Worm (Caenorhabditis elegans): Measurements from ENCODE around the gene nst-1.

nst-1 gene

DNA sequence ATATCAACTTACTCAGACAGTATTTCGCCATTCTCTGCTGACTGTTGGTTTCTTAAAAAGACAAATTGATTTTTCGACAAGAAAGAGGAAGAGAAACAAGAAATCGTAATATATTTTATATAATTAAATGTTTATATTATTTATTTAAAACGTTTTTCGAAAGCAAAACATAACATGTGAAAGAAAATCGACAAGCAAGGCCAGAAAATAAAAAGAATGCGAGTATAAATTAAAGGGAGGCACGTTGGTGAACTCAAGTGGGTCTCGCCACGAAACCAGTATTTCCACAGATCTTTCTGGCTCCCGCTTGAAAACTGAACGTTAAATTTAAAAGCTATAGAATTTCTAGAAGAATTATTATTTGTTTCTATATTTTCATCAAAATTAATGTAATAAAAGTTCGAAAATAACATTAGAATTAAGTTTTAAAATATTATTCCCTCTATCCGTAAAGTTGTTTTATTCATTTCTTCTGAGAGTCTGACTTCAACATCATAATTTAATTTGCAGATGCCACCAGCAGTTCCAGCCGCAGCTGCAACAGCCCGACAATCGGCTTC, at the start of gene nst-1, which contains the start of gene cct-4:
Gene nst-1, minus strand, starts transcription at position 51 of the 560 bp plus-strand sequence.
Gene cct-4, plus strand, starts transcription at position 510 of the 560 bp plus-strand sequence.
- TF ChIP-seq elt-4 (tag; optimal IDR thresholded peaks at IDR 0.05) (no peak), nfya-1 (tag; optimal IDR thresholded peaks at IDR 0.05) (no peak), T23F11.4 (GFP tag; optimal IDR thresholded peaks at IDR 0.05) (no peak), mec-3 (tag; optimal IDR thresholded peaks at IDR 0.05; ENCODE audit: borderline replicate concordance) (no peak), hlh-30 (tag; optimal IDR thresholded peaks at IDR 0.05; ENCODE audit: insufficient read depth) (no peak), dve-1 (tag; optimal IDR thresholded peaks at IDR 0.05) (no peak), Y22D7AL.16 (tag; optimal IDR thresholded peaks at IDR 0.05) (no peak), madf-2 (tag; optimal IDR thresholded peaks at IDR 0.05) (no peak)

DNA sequence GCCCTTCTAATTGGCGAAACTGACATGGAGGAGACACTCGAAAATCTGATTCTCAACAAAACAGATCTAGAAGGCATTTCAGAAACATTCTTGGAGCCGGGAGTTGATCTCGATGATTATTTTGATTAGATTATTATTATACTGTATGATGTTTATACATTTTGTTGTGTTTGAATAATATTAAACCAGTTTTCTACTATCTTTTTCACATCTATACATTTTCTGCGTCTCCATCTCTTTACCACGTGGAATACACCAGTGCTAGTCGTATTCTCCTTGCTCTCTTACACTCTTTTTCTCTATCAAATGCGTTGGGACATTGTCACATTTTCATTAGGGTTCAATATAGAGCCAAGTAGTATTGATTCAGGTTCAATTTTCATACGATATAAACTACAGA, 46.5 kb upstream of the nst-1 start, which contains the start of gene C26D10.4:
Gene C26D10.4, plus strand, starts transcription at position 301 of the 400 bp plus-strand sequence.
- no peak for TF ChIP-seq lin-11 (tag; optimal IDR thresholded peaks at IDR 0.05)
- TF ChIP-seq ceh-22 (tag; optimal IDR thresholded peaks at IDR 0.05) = no peak
- no peak for TF ChIP-seq sox-2 (GFP tag; IDR thresholded peaks at IDR 0.05)
- TF ChIP-seq ceh-24 (tag; optimal IDR thresholded peaks at IDR 0.05) = no peak

DNA sequence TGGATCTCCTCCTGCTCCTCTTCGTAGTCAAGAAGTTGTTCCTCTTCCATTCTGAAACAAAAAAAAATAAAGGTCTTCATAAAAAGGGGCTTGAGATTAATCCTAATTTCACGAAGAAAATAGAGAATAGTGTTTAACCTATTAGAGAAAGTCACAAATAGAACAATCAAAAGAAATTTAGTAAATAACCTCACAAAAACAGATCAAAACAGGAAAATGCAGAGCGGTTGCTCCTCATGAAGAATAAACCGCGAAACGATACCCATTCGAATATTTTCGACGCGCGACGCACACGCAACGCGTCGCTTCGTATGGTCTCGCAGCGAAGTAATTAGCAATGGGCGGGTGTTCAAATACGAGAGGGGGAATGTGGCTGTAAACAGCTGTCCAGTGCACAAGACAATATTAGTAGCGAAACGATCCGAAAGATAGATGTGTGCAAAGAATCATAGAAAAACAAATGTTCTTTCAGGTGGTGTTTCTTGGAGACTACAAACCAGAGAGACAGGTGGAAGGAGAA, 45.9 kb upstream of the nst-1 start, which contains the start of gene hel-1:
Gene hel-1, minus strand, starts transcription at position 51 of the 520 bp plus-strand sequence.
- TF ChIP-seq K09A11.1 (tag; optimal IDR thresholded peaks at IDR 0.05; ENCODE audit: insufficient read depth) (no peak), unc-55 (GFP tag; optimal IDR thresholded peaks at IDR 0.05) (no peak), ceh-48 (tag; optimal IDR thresholded peaks at IDR 0.05) (no peak), ets-4 (tag; optimal IDR thresholded peaks at IDR 0.05) (peak; percentile 29), hlh-8 (tag; optimal IDR thresholded peaks at IDR 0.05) (peak; percentile 39), ceh-18 (tag; optimal IDR thresholded peaks at IDR 0.05) (peak; percentile 90), rnt-1 (tag; optimal IDR thresholded peaks at IDR 0.05) (peak; percentile 89), sdc-2 (tag; optimal IDR thresholded peaks at IDR 0.05) (peak; percentile 47), ceh-2 (tag; optimal IDR thresholded peaks at IDR 0.05) (peak; percentile 56), pha-2 (tag; optimal IDR thresholded peaks at IDR 0.05) (peak; percentile 39), pqm-1 (tag; optimal IDR thresholded peaks at IDR 0.05) (no peak), ceh-30 (tag; optimal IDR thresholded peaks at IDR 0.05) (peak; percentile 25), tbx-7 (tag; optimal IDR thresholded peaks at IDR 0.05) (no peak), C38D4.7 (GFP tag; optimal IDR thresholded peaks at IDR 0.05) (no peak), lim-6 (tag; optimal IDR thresholded peaks at IDR 0.05) (no peak), tbx-2 (tag; optimal IDR thresholded peaks at IDR 0.05) (peak; percentile 75), dmd-4 (tag; optimal IDR thresholded peaks at IDR 0.05; ENCODE audit: borderline replicate concordance) (no peak), ceh-6 (GFP tag; optimal IDR thresholded peaks at IDR 0.05) (peak; percentile 15), ceh-31 (tag; optimal IDR thresholded peaks at IDR 0.05) (peak; percentile 90), unc-42 (tag; optimal IDR thresholded peaks at IDR 0.05) (peak; percentile 88), ref-2 (tag; optimal IDR thresholded peaks at IDR 0.05) (peak; percentile 71), unc-86 (tag; optimal IDR thresholded peaks at IDR 0.05) (no peak), eyg-1 (tag; optimal IDR thresholded peaks at IDR 0.05) (no peak), ahr-1 (tag; optimal IDR thresholded peaks at IDR 0.05) (no peak), ztf-16 (tag; optimal IDR thresholded peaks at IDR 0.05) (peak; percentile 10), nfya-1 (tag; optimal IDR thresholded peaks at IDR 0.05) (peak; percentile 68), dve-1 (tag; optimal IDR thresholded peaks at IDR 0.05) (peak; percentile 51), hlh-15 (tag; optimal IDR thresholded peaks at IDR 0.05) (no peak), nhr-11 (tag; optimal IDR thresholded peaks at IDR 0.05) (no peak), npax-4 (tag; optimal IDR thresholded peaks at IDR 0.05) (no peak), T23F11.4 (GFP tag; optimal IDR thresholded peaks at IDR 0.05) (peak; percentile 16), C08G9.2 (tag; optimal IDR thresholded peaks at IDR 0.05) (peak; percentile 3), ceh-19 (GFP tag; optimal IDR thresholded peaks at IDR 0.05) (peak; percentile 10), ceh-22 (tag; optimal IDR thresholded peaks at IDR 0.05) (no peak), ceh-34 (tag; optimal IDR thresholded peaks at IDR 0.05) (peak; percentile 71), madf-2 (tag; optimal IDR thresholded peaks at IDR 0.05) (peak; percentile 30)

All from whole organism, late embryonic.